Worm (Caenorhabditis elegans) whole organism, mixed stage, embryonic: ENCODE results near the gene F27C8.3.

ENCODE experiments used
- blmp-1 ChIP-seq: fragments of 150-350 bp; optimal IDR thresholded peaks from 2 replicates; lab custom pipeline; 2014; ENCODE audit warnings: missing biosample characterization, missing genetic modification characterization
- elt-3 ChIP-seq: fragments of 150-350 bp; optimal IDR thresholded peaks from 2 replicates; lab custom pipeline; 2014; ENCODE audit warnings: missing biosample characterization, missing genetic modification characterization

DNA sequence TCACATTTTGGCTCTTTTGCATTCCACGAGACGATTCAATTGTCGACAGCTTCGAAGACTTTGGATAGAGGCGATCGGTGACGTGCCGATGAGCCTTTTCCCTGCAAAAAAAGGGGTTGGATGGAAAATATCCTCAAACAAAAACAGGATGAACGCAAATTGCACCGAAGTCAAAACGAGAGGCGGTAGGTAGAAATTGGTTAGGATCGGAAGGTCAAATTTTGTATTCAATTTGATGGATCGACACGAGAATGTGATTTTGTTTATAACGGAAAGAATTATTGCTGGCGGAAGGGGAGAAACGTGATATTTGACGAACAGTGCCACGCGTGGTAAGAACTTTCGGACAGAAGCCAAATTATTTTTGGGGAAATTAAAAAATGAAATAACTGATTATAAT is 39.2 kb upstream of the F27C8.3 start, which contains the start of gene mca-1:
- TF ChIP-seq blmp-1 (no peak), elt-3 (tag; lab: Kevin White, UChicago) (no peak)
